Worm (Caenorhabditis elegans) whole organism, midembryonic: Measurements from ENCODE around the gene C53A5.13.

ENCODE experiments used
- T22C8.4 ChIP-seq: fragments of 200-800 bp; sonication (Bioruptor generic); IDR thresholded peaks from 2 replicates; pipeline ENCODE4 v1.3.6; 2022; ENCODE audit warnings: missing genetic modification characterization, missing compliant biosample characterization
- cog-1 ChIP-seq: sonication (generic microtip); optimal IDR thresholded peaks from 2 replicates; lab custom pipeline; 2016; ENCODE audit warnings: missing genetic modification characterization, missing compliant biosample characterization
- flt-1 ChIP-seq: fragments of 200-800 bp; sonication (Bioruptor generic); IDR thresholded peaks from 2 replicates; pipeline ENCODE4 v1.3.6; 2022; ENCODE audit warnings: missing genetic modification characterization, missing compliant biosample characterization
- klf-2 ChIP-seq: fragments of 200-800 bp; sonication (Bioruptor generic); conservative IDR thresholded peaks from 2 replicates; pipeline ENCODE4 v1.3.6; 2022; ENCODE audit warnings: missing genetic modification reagents, missing genetic modification characterization, missing compliant biosample characterization
- med-1 ChIP-seq: sonication (generic microtip); optimal IDR thresholded peaks from 2 replicates; lab custom pipeline; 2017; ENCODE audit warnings: missing genetic modification characterization, mild to moderate bottlenecking, missing compliant biosample characterization, antibody characterized with exemption, missing genetic modification reagents; ENCODE audit not compliant: insufficient read depth
- ref-1 ChIP-seq: fragments of 200-800 bp; sonication (Bioruptor generic); conservative IDR thresholded peaks from 2 replicates; pipeline ENCODE4 v1.3.6; 2022; ENCODE audit warnings: missing genetic modification reagents, missing genetic modification characterization, missing compliant biosample characterization
- tab-1 ChIP-seq: fragments of 200-800 bp; sonication (Bioruptor generic); IDR thresholded peaks from 2 replicates; pipeline ENCODE4 v1.3.6; 2022; ENCODE audit warnings: missing genetic modification characterization, missing compliant biosample characterization
- ztf-23 ChIP-seq: fragments of 200-800 bp; sonication (Bioruptor generic); IDR thresholded peaks from 2 replicates; pipeline ENCODE4 v1.3.6; 2022; ENCODE audit warnings: missing genetic modification reagents, missing genetic modification characterization, missing compliant biosample characterization
- ztf-29 ChIP-seq: fragments of 200-800 bp; sonication (Bioruptor generic); IDR thresholded peaks from 2 replicates; pipeline ENCODE4 v1.3.6; 2022; ENCODE audit warnings: missing genetic modification reagents, missing genetic modification characterization, missing compliant biosample characterization

Gene C53A5.13

ce11 chrV:14506713-14507675 is 39.7 kb upstream of the C53A5.13 start:
- no peak for TF ChIP-seq T22C8.4 (GFP tag; lab: Robert Waterston, UW)
- no peak for TF ChIP-seq flt-1 (GFP tag; lab: Robert Waterston, UW)
- no peak for TF ChIP-seq cog-1
- peak; percentile 13; the same call in 1 of the 2 replicates for TF ChIP-seq ztf-29

- TF ChIP-seq ztf-23 (GFP tag; lab: Robert Waterston, UW), result no peak
- no peak for TF ChIP-seq T22C8.4 (GFP tag; lab: Robert Waterston, UW)
- TF ChIP-seq flt-1 (GFP tag; lab: Robert Waterston, UW), result 0 out of 2 replicates have a peak, but pooled peaks have one; percentile 31
- peak; percentile 9 for TF ChIP-seq cog-1
Observed at ce11 chrV:14508005-14508521, 38.6 kb upstream of the C53A5.13 start, which contains the start of gene R02D5.1. TSS of gene R02D5.1 (plus strand) at chrV:14508249.

ce11 chrV:14508556-14508955 is 38.1 kb upstream of the C53A5.13 start:
- no peak for TF ChIP-seq med-1 (GFP tag; lab: Kevin White, UChicago)
- no peak for TF ChIP-seq ztf-23 (GFP tag; lab: Robert Waterston, UW)
- TF ChIP-seq flt-1 (GFP tag; lab: Robert Waterston, UW), result no peak
- no peak for TF ChIP-seq T22C8.4 (GFP tag; lab: Robert Waterston, UW)
- TF ChIP-seq ref-1 (GFP tag; lab: Robert Waterston, UW), result no peak
- no peak for TF ChIP-seq cog-1
- TF ChIP-seq ztf-29, result no peak

ce11 chrV:14510746-14511145 is 35.9 kb upstream of the C53A5.13 start, which contains the start of gene R02D5.9:
TSS of gene R02D5.9 (minus strand) at chrV:14511123.
- TF ChIP-seq cog-1 (no peak), tab-1 (GFP tag; lab: Robert Waterston, UW) (no peak), ref-1 (GFP tag; lab: Robert Waterston, UW) (no peak)

ce11 chrV:14518010-14518409 is 28.7 kb upstream of the C53A5.13 start, which contains the start of gene R02D5.6:
TSS of gene R02D5.6 (minus strand) at chrV:14518110.
- TF ChIP-seq T22C8.4 (GFP tag; lab: Robert Waterston, UW) (no peak), flt-1 (GFP tag; lab: Robert Waterston, UW) (no peak), ref-1 (GFP tag; lab: Robert Waterston, UW) (no peak), med-1 (GFP tag; lab: Kevin White, UChicago) (no peak), cog-1 (no peak), ztf-23 (GFP tag; lab: Robert Waterston, UW) (no peak), tab-1 (GFP tag; lab: Robert Waterston, UW) (no peak), ztf-29 (no peak), klf-2 (GFP tag; lab: Robert Waterston, UW) (no peak)

ce11 chrV:14519268-14519667 is 27.4 kb upstream of the C53A5.13 start, which contains the start of gene R02D5.8:
TSS of gene R02D5.8 (minus strand) at chrV:14519368.
- TF ChIP-seq ztf-23 (GFP tag; lab: Robert Waterston, UW) (no peak), ref-1 (GFP tag; lab: Robert Waterston, UW) (no peak), ztf-29 (no peak), flt-1 (GFP tag; lab: Robert Waterston, UW) (no peak), tab-1 (GFP tag; lab: Robert Waterston, UW) (no peak), T22C8.4 (GFP tag; lab: Robert Waterston, UW) (no peak), med-1 (GFP tag; lab: Kevin White, UChicago) (no peak), klf-2 (GFP tag; lab: Robert Waterston, UW) (no peak), cog-1 (no peak)

- TF ChIP-seq klf-2 (GFP tag; lab: Robert Waterston, UW) (no peak), ref-1 (GFP tag; lab: Robert Waterston, UW) (no peak), flt-1 (GFP tag; lab: Robert Waterston, UW) (no peak), tab-1 (GFP tag; lab: Robert Waterston, UW) (no peak), ztf-29 (no peak)
Observed at ce11 chrV:14521000-14521399, 25.7 kb upstream of the C53A5.13 start, which contains the start of gene C53A5.17. TSS of gene C53A5.17 (minus strand) at chrV:14521100.

- no peak for TF ChIP-seq med-1 (GFP tag; lab: Kevin White, UChicago)
- no peak for TF ChIP-seq ztf-23 (GFP tag; lab: Robert Waterston, UW)
- TF ChIP-seq ztf-29, result no peak
- no peak for TF ChIP-seq T22C8.4 (GFP tag; lab: Robert Waterston, UW)
- TF ChIP-seq ref-1 (GFP tag; lab: Robert Waterston, UW), result no peak
- no peak for TF ChIP-seq klf-2 (GFP tag; lab: Robert Waterston, UW)
- no peak for TF ChIP-seq tab-1 (GFP tag; lab: Robert Waterston, UW)
- no peak for TF ChIP-seq flt-1 (GFP tag; lab: Robert Waterston, UW)
- no peak for TF ChIP-seq cog-1
Observed at ce11 chrV:14522514-14522913, 24.2 kb upstream of the C53A5.13 start, which contains the start of gene C53A5.16. TSS of gene C53A5.16 (minus strand) at chrV:14522614.

ce11 chrV:14523105-14523504 is 23.6 kb upstream of the C53A5.13 start, which contains the start of gene C53A5.2:
TSS of gene C53A5.2 (minus strand) at chrV:14523205.
- TF ChIP-seq T22C8.4 (GFP tag; lab: Robert Waterston, UW) (no peak), ztf-23 (GFP tag; lab: Robert Waterston, UW) (no peak), klf-2 (GFP tag; lab: Robert Waterston, UW) (no peak), tab-1 (GFP tag; lab: Robert Waterston, UW) (no peak), ref-1 (GFP tag; lab: Robert Waterston, UW) (no peak), flt-1 (GFP tag; lab: Robert Waterston, UW) (no peak), ztf-29 (no peak), cog-1 (no peak), med-1 (GFP tag; lab: Kevin White, UChicago) (no peak)
